Fruit fly (Drosophila melanogaster) Kc167 (cell line): ENCODE measurements around the gene CG11658.

Source experiments
- Myc ChIP-seq: fragments of >200 bp; optimal IDR thresholded peaks from 2 replicates; lab custom pipeline; 2017; ENCODE audit warnings: missing external identifiers
- h ChIP-seq: fragments of >200 bp; optimal IDR thresholded peaks from 3 replicates; lab custom pipeline; 2018; ENCODE audit warnings: missing external identifiers
- psq ChIP-seq: fragments of >200 bp; optimal IDR thresholded peaks from 2 replicates; lab custom pipeline; 2017; ENCODE audit warnings: missing external identifiers
- ttk ChIP-seq: sonication (Bioruptor generic); optimal IDR thresholded peaks from 2 replicates; lab custom pipeline; 2017; ENCODE audit warnings: missing external identifiers

DNA sequence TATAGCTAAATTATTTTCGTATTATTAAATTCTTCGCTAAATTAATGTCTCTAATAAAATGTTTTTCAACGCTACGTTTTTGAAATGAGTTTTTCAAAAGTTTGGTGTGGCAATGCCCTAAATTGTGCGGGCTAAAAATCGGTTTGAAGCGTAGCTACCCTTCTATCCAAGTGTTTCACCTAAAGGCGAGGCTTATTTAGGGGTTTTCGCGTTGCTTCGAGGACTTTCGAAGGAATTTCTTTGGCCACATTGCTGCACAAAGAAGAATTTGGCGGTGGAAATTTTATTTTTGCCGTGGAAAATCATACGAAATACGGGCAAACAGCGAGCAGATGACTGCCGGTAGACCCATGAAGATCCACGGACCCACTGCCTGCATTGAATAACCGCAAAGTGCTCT is 26.6 kb downstream of the CG11658 start, which contains the start of gene TfIIEalpha:
- TF ChIP-seq ttk (lab: Kevin White, UChicago): no peak
- no peak for TF ChIP-seq Myc (lab: Kevin White, UChicago)
- TF ChIP-seq h (lab: Kevin White, UChicago): no peak
- no peak for TF ChIP-seq psq (lab: Kevin White, UChicago)
